Worm (Caenorhabditis elegans): ENCODE data around the gene polq-1.

The polq-1 gene

ce11 chrIII:5838159-5839046, 35.4 kb upstream of the polq-1 start (continued):
- TF ChIP-seq unc-62 (GFP tag; optimal IDR thresholded peaks at IDR 0.05) (no peak), ama-1 (optimal IDR thresholded peaks at IDR 0.05) (peak; percentile 73), ztf-4 (tag; optimal IDR thresholded peaks at IDR 0.05) (peak; percentile 24), lin-13 (GFP tag; optimal IDR thresholded peaks at IDR 0.05) (no peak), mab-5 (tag; optimal IDR thresholded peaks at IDR 0.05) (no peak), unc-39 (tag; optimal IDR thresholded peaks at IDR 0.05) (no peak), ztf-1 (GFP tag; conservative IDR thresholded peaks at IDR 0.05) (no peak), sma-3 (GFP tag; optimal IDR thresholded peaks at IDR 0.05) (peak; percentile 71), elt-1 (tag; optimal IDR thresholded peaks at IDR 0.05) (peak; percentile 96), mbf-1 (tag; optimal IDR thresholded peaks at IDR 0.05) (no peak), snpc-4 (tag; optimal IDR thresholded peaks at IDR 0.05) (no peak), egl-27 (tag; optimal IDR thresholded peaks at IDR 0.05) (peak; percentile 72), C34F6.9 (tag; optimal IDR thresholded peaks at IDR 0.05) (no peak), unc-55 (GFP tag; optimal IDR thresholded peaks at IDR 0.05) (no peak), aly-2 (tag; optimal IDR thresholded peaks at IDR 0.05) (no peak), nhr-10 (tag; optimal IDR thresholded peaks at IDR 0.05) (no peak), lin-39 (tag; optimal IDR thresholded peaks at IDR 0.05) (no peak), mdl-1 (tag; optimal IDR thresholded peaks at IDR 0.05) (peak; percentile 60 to 72)

- TF ChIP-seq blmp-1 (tag; optimal IDR thresholded peaks at IDR 0.05; ENCODE audit: insufficient read depth) = peak; percentile 3
- TF ChIP-seq gmeb-1 (tag; optimal IDR thresholded peaks at IDR 0.05) = peak; percentile 35
- peak; percentile 18 for TF ChIP-seq C34F6.9 (tag; optimal IDR thresholded peaks at IDR 0.05)
- TF ChIP-seq ama-1 (optimal IDR thresholded peaks at IDR 0.05) = peak; percentile 14
- no peak for TF ChIP-seq mab-5 (tag; optimal IDR thresholded peaks at IDR 0.05)
- TF ChIP-seq egl-27 (tag; optimal IDR thresholded peaks at IDR 0.05) = peak; percentile 23
- TF ChIP-seq lsy-2 (tag; optimal IDR thresholded peaks at IDR 0.05) = no peak
- TF ChIP-seq nhr-25 (tag; optimal IDR thresholded peaks at IDR 0.05) = peak; percentile 2
- TF ChIP-seq sma-9 (GFP tag; optimal IDR thresholded peaks at IDR 0.05) = peak; percentile 17
- no peak for TF ChIP-seq sma-9 (tag; optimal IDR thresholded peaks at IDR 0.05)
These were observed 33.9 kb upstream of the polq-1 start, which contains the start of gene W04D12.1 for ce11 chrIII:5836816-5837215. W04D12.1 (plus strand) TSS chrIII:5836926.

ce11 chrIII:5836261-5836660, 33.3 kb upstream of the polq-1 start:
- TF ChIP-seq crh-2 (tag; optimal IDR thresholded peaks at IDR 0.05) (peak; percentile 21), nhr-21 (tag; optimal IDR thresholded peaks at IDR 0.05) (no peak), lin-13 (GFP tag; optimal IDR thresholded peaks at IDR 0.05) (no peak), lin-11 (tag; optimal IDR thresholded peaks at IDR 0.05) (no peak), lsy-2 (tag; optimal IDR thresholded peaks at IDR 0.05) (no peak), mab-5 (tag; optimal IDR thresholded peaks at IDR 0.05) (no peak), peb-1 (tag; optimal IDR thresholded peaks at IDR 0.05) (no peak), sma-9 (GFP tag; optimal IDR thresholded peaks at IDR 0.05) (peak; percentile 55), sma-9 (tag; optimal IDR thresholded peaks at IDR 0.05) (no peak), zag-1 (tag; optimal IDR thresholded peaks at IDR 0.05) (no peak), ceh-82 (tag; optimal IDR thresholded peaks at IDR 0.05) (no peak), nhr-129 (tag; optimal IDR thresholded peaks at IDR 0.05) (peak; percentile 9), ZK546.5 (tag; optimal IDR thresholded peaks at IDR 0.05) (no peak), nhr-25 (tag; optimal IDR thresholded peaks at IDR 0.05) (peak; percentile 5), fos-1 (tag; optimal IDR thresholded peaks at IDR 0.05) (no peak), nhr-6 (tag; optimal IDR thresholded peaks at IDR 0.05) (no peak), dmd-4 (tag; optimal IDR thresholded peaks at IDR 0.05) (no peak), egl-27 (tag; optimal IDR thresholded peaks at IDR 0.05) (no peak), blmp-1 (tag; optimal IDR thresholded peaks at IDR 0.05; ENCODE audit: insufficient read depth) (no peak), aly-2 (tag; optimal IDR thresholded peaks at IDR 0.05) (no peak), ceh-16 (tag; optimal IDR thresholded peaks at IDR 0.05) (peak; percentile 29), unc-39 (tag; optimal IDR thresholded peaks at IDR 0.05) (no peak), Y55F3AM.14 (GFP tag; optimal IDR thresholded peaks at IDR 0.05) (no peak), nhr-77 (tag; optimal IDR thresholded peaks at IDR 0.05) (no peak), unc-62 (GFP tag; optimal IDR thresholded peaks at IDR 0.05) (no peak), mbf-1 (tag; optimal IDR thresholded peaks at IDR 0.05) (no peak), ztf-11 (tag; optimal IDR thresholded peaks at IDR 0.05) (no peak), elt-1 (tag; optimal IDR thresholded peaks at IDR 0.05) (peak; percentile 79), unc-55 (GFP tag; optimal IDR thresholded peaks at IDR 0.05) (no peak), alr-1 (tag; optimal IDR thresholded peaks at IDR 0.05) (no peak), nhr-237 (tag; optimal IDR thresholded peaks at IDR 0.05) (no peak)
